Worm (Caenorhabditis elegans) whole organism, L2 larva: ENCODE data around the gene Y17G9B.2.
A peak's percentile ranks its signal among the peaks of the same experiment; 100 is the strongest.

Experiments used
- C34F6.9 ChIP-seq: fragments of 150-350 bp; optimal IDR thresholded peaks from 2 replicates; lab custom pipeline; 2014; ENCODE audit warnings: missing biosample characterization, missing genetic modification characterization
- F13H6.1 ChIP-seq: sonication (generic microtip); optimal IDR thresholded peaks from 2 replicates; lab custom pipeline; 2016; ENCODE audit warnings: missing genetic modification characterization, missing compliant biosample characterization
- R02D3.7 ChIP-seq: fragments of 150-350 bp; optimal IDR thresholded peaks from 2 replicates; lab custom pipeline; 2014; ENCODE audit warnings: missing biosample characterization, missing genetic modification characterization
- Y55F3AM.14 ChIP-seq: fragments of 200-800 bp; sonication (Bioruptor generic); optimal IDR thresholded peaks from 2 replicates; lab custom pipeline; 2018; ENCODE audit warnings: mild to moderate bottlenecking, missing genetic modification characterization, missing compliant biosample characterization
- ZK546.5 ChIP-seq: sonication (generic microtip); optimal IDR thresholded peaks from 2 replicates; lab custom pipeline; 2017; ENCODE audit warnings: missing biosample characterization, missing genetic modification characterization
- alr-1 ChIP-seq: fragments of 150-350 bp; optimal IDR thresholded peaks from 2 replicates; lab custom pipeline; 2014; ENCODE audit warnings: missing biosample characterization, missing genetic modification characterization
- aly-2 ChIP-seq: fragments of 150-350 bp; optimal IDR thresholded peaks from 2 replicates; lab custom pipeline; 2014; ENCODE audit warnings: missing biosample characterization, missing genetic modification characterization
- ama-1 ChIP-seq: fragments of 150-350 bp; optimal IDR thresholded peaks from 2 replicates; lab custom pipeline; 2018; ENCODE audit warnings: inconsistent platforms
- blmp-1 ChIP-seq: sonication (generic microtip); optimal IDR thresholded peaks from 2 replicates; lab custom pipeline; 2017; ENCODE audit warnings: missing genetic modification characterization, mild to moderate bottlenecking, missing compliant biosample characterization, antibody characterized with exemption, moderate library complexity; ENCODE audit not compliant: insufficient read depth
- ceh-16 ChIP-seq: fragments of 150-350 bp; optimal IDR thresholded peaks from 2 replicates; lab custom pipeline; 2014; ENCODE audit warnings: missing biosample characterization, missing genetic modification characterization
- ceh-82 ChIP-seq: fragments of 150-350 bp; optimal IDR thresholded peaks from 2 replicates; lab custom pipeline; 2014; ENCODE audit warnings: missing biosample characterization, missing genetic modification characterization
- crh-2 ChIP-seq: sonication (generic microtip); optimal IDR thresholded peaks from 2 replicates; lab custom pipeline; 2017; ENCODE audit warnings: missing biosample characterization, missing genetic modification characterization
- dmd-4 ChIP-seq: sonication (generic microtip); optimal IDR thresholded peaks from 2 replicates; lab custom pipeline; 2017; ENCODE audit warnings: missing biosample characterization, missing genetic modification characterization
- egl-27 ChIP-seq: sonication (generic microtip); optimal IDR thresholded peaks from 3 replicates; lab custom pipeline; 2017; ENCODE audit warnings: missing biosample characterization, missing genetic modification reagents, missing genetic modification characterization
- elt-1 ChIP-seq: fragments of 150-350 bp; optimal IDR thresholded peaks from 2 replicates; lab custom pipeline; 2014; ENCODE audit warnings: missing biosample characterization, missing genetic modification characterization
- elt-3 ChIP-seq: sonication (generic microtip); optimal IDR thresholded peaks from 2 replicates; lab custom pipeline; 2017; ENCODE audit warnings: missing biosample characterization, missing genetic modification characterization
- fos-1 ChIP-seq: fragments of 150-350 bp; optimal IDR thresholded peaks from 2 replicates; lab custom pipeline; 2014; ENCODE audit warnings: missing biosample characterization, missing genetic modification characterization
- gmeb-1 ChIP-seq: fragments of 150-350 bp; optimal IDR thresholded peaks from 2 replicates; lab custom pipeline; 2014; ENCODE audit warnings: missing biosample characterization, missing genetic modification characterization
- lin-11 ChIP-seq: fragments of 150-350 bp; sonication (generic microtip); optimal IDR thresholded peaks from 2 replicates; lab custom pipeline; 2014; ENCODE audit warnings: missing biosample characterization, missing genetic modification characterization, inconsistent platforms, mixed read lengths
- lin-13 ChIP-seq: fragments of 150-350 bp; optimal IDR thresholded peaks from 2 replicates; lab custom pipeline; 2014; ENCODE audit warnings: missing biosample characterization, missing genetic modification reagents, missing genetic modification characterization
- lin-39 ChIP-seq: fragments of 150-350 bp; optimal IDR thresholded peaks from 2 replicates; lab custom pipeline; 2014; ENCODE audit warnings: missing biosample characterization, missing genetic modification reagents, missing genetic modification characterization
- lsy-2 ChIP-seq, 2 experiments: fragments of 150-350 bp in 1 of 2; sonication (generic microtip) in 1 of 2; optimal IDR thresholded peaks; 2 replicates each; lab custom pipeline; 2014 to 2017; ENCODE audit warnings: missing biosample characterization in 2 of 2, missing genetic modification characterization in 2 of 2
- mab-5 ChIP-seq: fragments of 150-350 bp; optimal IDR thresholded peaks from 2 replicates; lab custom pipeline; 2014; ENCODE audit warnings: missing biosample characterization, missing genetic modification characterization
- mbf-1 ChIP-seq: sonication (generic microtip); optimal IDR thresholded peaks from 2 replicates; lab custom pipeline; 2017; ENCODE audit warnings: missing biosample characterization, missing genetic modification characterization
- mdl-1 ChIP-seq, 2 experiments: fragments of 150-350 bp in 1 of 2; sonication (generic microtip) in 1 of 2; optimal IDR thresholded peaks; 2 replicates each; lab custom pipeline; 2017; ENCODE audit warnings: missing biosample characterization in 2 of 2, missing genetic modification characterization in 2 of 2
- nhr-10 ChIP-seq: sonication (generic microtip); optimal IDR thresholded peaks from 2 replicates; lab custom pipeline; 2017; ENCODE audit warnings: missing biosample characterization, missing genetic modification characterization
- nhr-11 ChIP-seq: fragments of 150-350 bp; optimal IDR thresholded peaks from 2 replicates; lab custom pipeline; 2014; ENCODE audit warnings: missing biosample characterization, missing genetic modification characterization
- nhr-12 ChIP-seq: fragments of 150-350 bp; optimal IDR thresholded peaks from 2 replicates; lab custom pipeline; 2014; ENCODE audit warnings: missing biosample characterization, missing genetic modification characterization
- nhr-129 ChIP-seq: fragments of 150-350 bp; optimal IDR thresholded peaks from 2 replicates; lab custom pipeline; 2014; ENCODE audit warnings: missing biosample characterization, missing genetic modification characterization
- nhr-21 ChIP-seq: fragments of 150-350 bp; optimal IDR thresholded peaks from 2 replicates; lab custom pipeline; 2014; ENCODE audit warnings: missing biosample characterization, missing genetic modification characterization
- nhr-23 ChIP-seq: fragments of 150-350 bp; optimal IDR thresholded peaks from 2 replicates; lab custom pipeline; 2014; ENCODE audit warnings: missing biosample characterization, missing genetic modification reagents, missing genetic modification characterization
- nhr-237 ChIP-seq: fragments of 150-350 bp; optimal IDR thresholded peaks from 2 replicates; lab custom pipeline; 2014; ENCODE audit warnings: missing biosample characterization, missing genetic modification characterization
- nhr-25 ChIP-seq: fragments of 150-350 bp; sonication (generic microtip); optimal IDR thresholded peaks from 3 replicates; lab custom pipeline; 2014; ENCODE audit warnings: missing biosample characterization, missing genetic modification characterization
- nhr-6 ChIP-seq: fragments of 150-350 bp; optimal IDR thresholded peaks from 2 replicates; lab custom pipeline; 2014; ENCODE audit warnings: missing biosample characterization, missing genetic modification characterization
- nhr-77 ChIP-seq: fragments of 150-350 bp; optimal IDR thresholded peaks from 2 replicates; lab custom pipeline; 2014; ENCODE audit warnings: missing biosample characterization, missing genetic modification characterization
- peb-1 ChIP-seq: fragments of 150-350 bp; optimal IDR thresholded peaks from 2 replicates; lab custom pipeline; 2014; ENCODE audit warnings: missing biosample characterization, missing genetic modification characterization
- sem-4 ChIP-seq: fragments of 150-350 bp; optimal IDR thresholded peaks from 2 replicates; lab custom pipeline; 2014; ENCODE audit warnings: missing biosample characterization, missing genetic modification reagents, missing genetic modification characterization
- skn-1 ChIP-seq: sonication (generic microtip); optimal IDR thresholded peaks from 2 replicates; lab custom pipeline; 2017; ENCODE audit warnings: missing biosample characterization, missing genetic modification characterization
- sma-3 ChIP-seq: sonication (generic microtip); optimal IDR thresholded peaks from 2 replicates; lab custom pipeline; 2016; ENCODE audit warnings: missing genetic modification reagents, missing genetic modification characterization, missing compliant biosample characterization
- sma-9 ChIP-seq, 2 experiments: fragments of 150-350 bp in 1 of 2; sonication (generic microtip) in 1 of 2; optimal IDR thresholded peaks; 2 replicates each; lab custom pipeline; 2014 to 2016; ENCODE audit warnings: missing genetic modification characterization in 2 of 2, mild to moderate bottlenecking in 1 of 2, missing biosample characterization in 1 of 2, missing compliant biosample characterization in 1 of 2, missing genetic modification reagents in 1 of 2, moderate library complexity in 1 of 2
- snpc-4 ChIP-seq: fragments of 150-350 bp; optimal IDR thresholded peaks from 2 replicates; lab custom pipeline; 2014; ENCODE audit warnings: missing biosample characterization, missing genetic modification characterization
- unc-39 ChIP-seq: fragments of 150-350 bp; optimal IDR thresholded peaks from 2 replicates; lab custom pipeline; 2014; ENCODE audit warnings: missing biosample characterization, missing genetic modification characterization
- unc-55 ChIP-seq: fragments of 150-350 bp; sonication (generic microtip); optimal IDR thresholded peaks from 3 replicates; lab custom pipeline; 2014; ENCODE audit warnings: missing biosample characterization, missing genetic modification reagents, missing genetic modification characterization
- unc-62 ChIP-seq: fragments of 150-350 bp; optimal IDR thresholded peaks from 2 replicates; lab custom pipeline; 2014; ENCODE audit warnings: missing biosample characterization, missing genetic modification reagents, missing genetic modification characterization
- zag-1 ChIP-seq: fragments of 150-350 bp; optimal IDR thresholded peaks from 2 replicates; lab custom pipeline; 2014; ENCODE audit warnings: missing biosample characterization, missing genetic modification characterization
- ztf-1 ChIP-seq: fragments of 200-800 bp; sonication (Bioruptor generic); conservative IDR thresholded peaks from 2 replicates; pipeline ENCODE4 v1.3.6; 2022; ENCODE audit warnings: missing genetic modification characterization, missing compliant biosample characterization
- ztf-11 ChIP-seq: sonication (generic microtip); optimal IDR thresholded peaks from 2 replicates; lab custom pipeline; 2017; ENCODE audit warnings: missing biosample characterization, missing genetic modification characterization
- ztf-4 ChIP-seq: fragments of 150-350 bp; optimal IDR thresholded peaks from 2 replicates; lab custom pipeline; 2014; ENCODE audit warnings: missing biosample characterization, missing genetic modification characterization

Y17G9B.2 gene

DNA sequence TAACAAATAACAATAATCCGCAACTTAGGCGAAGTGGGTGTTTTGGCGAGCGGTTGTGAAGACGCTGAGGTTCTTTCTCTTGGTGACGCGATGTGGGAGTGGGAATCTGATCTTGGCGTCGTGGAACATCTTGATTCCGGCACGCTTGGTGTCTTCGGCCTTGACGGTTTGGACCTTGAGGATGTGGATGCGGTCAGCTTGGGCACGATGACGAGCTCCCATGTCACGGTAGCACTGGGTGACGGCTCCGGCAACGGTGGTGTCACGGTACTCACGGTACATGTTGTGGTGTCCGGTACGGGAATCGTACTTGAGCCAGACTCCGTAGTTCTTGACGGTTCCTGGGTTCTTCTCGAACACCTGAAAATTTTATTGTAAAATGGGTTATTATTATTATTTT lies 14.8 kb upstream of the Y17G9B.2 start:
- TF ChIP-seq mdl-1 (tag; optimal IDR thresholded peaks at IDR 0.05; lab: Kevin White, UChicago): no peak
- TF ChIP-seq sma-9 (GFP tag; optimal IDR thresholded peaks at IDR 0.05; lab: Kevin White, UChicago): peak; percentile 4
- no peak for TF ChIP-seq sma-9 (tag; optimal IDR thresholded peaks at IDR 0.05; lab: Kevin White, UChicago)

DNA sequence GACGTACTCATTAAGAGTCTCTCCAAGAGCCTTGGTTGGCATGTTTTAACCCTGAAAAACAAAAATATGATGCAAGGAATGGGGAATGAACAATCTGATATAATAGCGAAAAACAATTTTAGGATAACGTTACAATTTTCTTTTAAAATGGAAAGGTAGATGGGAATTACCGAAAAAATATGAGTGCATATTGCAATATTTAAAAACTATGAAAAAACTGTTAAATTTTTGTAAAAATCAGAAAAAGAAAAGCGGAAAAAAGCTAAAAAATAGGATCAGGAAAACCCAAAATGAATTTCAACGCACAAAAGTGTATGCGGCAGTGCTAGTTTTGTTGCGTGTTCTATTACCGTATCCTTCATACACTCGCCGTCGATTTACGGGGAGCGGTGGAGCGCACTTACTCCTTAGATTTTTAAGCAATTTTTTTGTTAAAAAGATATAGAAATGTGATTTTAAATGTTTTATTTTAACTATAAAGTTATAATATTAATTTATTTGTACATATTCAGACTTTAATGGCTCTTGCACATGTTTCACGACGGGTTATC lies 14.1 kb upstream of the Y17G9B.2 start, which contains the start of the genes rpl-20 and Y17G9B.5:
Gene rpl-20, minus strand, starts transcription at position 51 of the 551 bp plus-strand sequence.
Gene Y17G9B.5, plus strand, starts transcription at position 513 of the 551 bp plus-strand sequence.
- peak; percentile 95 for TF ChIP-seq nhr-77 (tag; lab: Kevin White, UChicago)
- peak; percentile 99 for TF ChIP-seq lin-13
- TF ChIP-seq fos-1 (tag; lab: Kevin White, UChicago): peak; percentile 100
- TF ChIP-seq peb-1 (tag; lab: Kevin White, UChicago): no peak
- peak; percentile 100 for TF ChIP-seq crh-2 (tag; lab: Kevin White, UChicago)
- peak; percentile 98 for TF ChIP-seq gmeb-1 (tag; lab: Kevin White, UChicago)
- TF ChIP-seq F13H6.1 (tag; lab: Kevin White, UChicago): peak; percentile 100
- TF ChIP-seq nhr-12 (tag; lab: Kevin White, UChicago): peak; percentile 83
- peak; percentile 77 for TF ChIP-seq unc-39
- TF ChIP-seq dmd-4 (tag; lab: Kevin White, UChicago): peak; percentile 84
- peak; percentile 98 for TF ChIP-seq zag-1 (tag; lab: Kevin White, UChicago)
- TF ChIP-seq ztf-1 (GFP tag; lab: Robert Waterston, UW): peak; percentile 84; the same call in 1 of the 2 replicates
- TF ChIP-seq unc-62 (GFP tag; lab: Kevin White, UChicago): peak; percentile 100
- TF ChIP-seq nhr-129: peak; percentile 99
- no peak for TF ChIP-seq elt-3
- TF ChIP-seq snpc-4 (tag; lab: Kevin White, UChicago): peak; percentile 95
- TF ChIP-seq sma-9 (GFP tag; optimal IDR thresholded peaks at IDR 0.05; lab: Kevin White, UChicago): peak; percentile 100
- TF ChIP-seq sma-9 (tag; optimal IDR thresholded peaks at IDR 0.05; lab: Kevin White, UChicago): no peak
- peak; percentile 100 for TF ChIP-seq sem-4 (tag; lab: Kevin White, UChicago)
- peak; percentile 100 for TF ChIP-seq R02D3.7 (tag; lab: Kevin White, UChicago)
- peak; percentile 98 for TF ChIP-seq lin-11 (tag; lab: Kevin White, UChicago)
- peak; percentile 100 for TF ChIP-seq nhr-21 (tag; lab: Kevin White, UChicago)
- peak; percentile 100 for TF ChIP-seq sma-3
- TF ChIP-seq skn-1 (tag; lab: Kevin White, UChicago): peak; percentile 97
- TF ChIP-seq nhr-25: peak; percentile 100
- TF ChIP-seq nhr-6: peak; percentile 100
- TF ChIP-seq ceh-16 (tag; lab: Kevin White, UChicago): peak; percentile 99
- TF ChIP-seq nhr-10: peak; percentile 96
- peak; percentile 85 for TF ChIP-seq nhr-11 (tag; lab: Kevin White, UChicago)
- TF ChIP-seq mdl-1 (tag; optimal IDR thresholded peaks at IDR 0.05; lab: Kevin White, UChicago): peak; percentile 54 to 94
- peak; percentile 100 for TF ChIP-seq lsy-2 (tag; optimal IDR thresholded peaks at IDR 0.05; lab: Kevin White, UChicago)
- peak; percentile 100 for TF ChIP-seq C34F6.9 (tag; lab: Kevin White, UChicago)
- TF ChIP-seq lin-39: peak; percentile 94
- peak; percentile 100 for TF ChIP-seq egl-27 (tag; lab: Kevin White, UChicago)
- peak; percentile 52 for TF ChIP-seq elt-1 (tag; lab: Kevin White, UChicago)
- TF ChIP-seq aly-2: no peak
- peak; percentile 100 for TF ChIP-seq unc-55 (GFP tag; lab: Kevin White, UChicago)
- no peak for TF ChIP-seq nhr-23 (tag; lab: Kevin White, UChicago)
- peak; percentile 98 for TF ChIP-seq mab-5 (tag; lab: Kevin White, UChicago)
- TF ChIP-seq ama-1: peak; percentile 95
- peak; percentile 97 for TF ChIP-seq alr-1
- TF ChIP-seq ztf-4 (tag; lab: Kevin White, UChicago): peak; percentile 100
- TF ChIP-seq ZK546.5 (tag; lab: Kevin White, UChicago): peak; percentile 94
- peak; percentile 97 for TF ChIP-seq ceh-82 (tag; lab: Kevin White, UChicago)
- TF ChIP-seq mbf-1 (tag; lab: Kevin White, UChicago): peak; percentile 71
- peak; percentile 98 for TF ChIP-seq blmp-1 (tag; lab: Kevin White, UChicago)
- TF ChIP-seq Y55F3AM.14: peak; percentile 100
- peak; percentile 74 for TF ChIP-seq ztf-11 (tag; lab: Kevin White, UChicago)
- peak; percentile 94 for TF ChIP-seq nhr-237 (tag; lab: Kevin White, UChicago)
